Fruit fly (Drosophila melanogaster) whole organism, embryonic: ENCODE measurements around the gene tral.
A peak's percentile ranks its signal among the peaks of the same experiment; 100 is the strongest.

Source experiments
- ATbp ChIP-seq: fragments of 200-800 bp; sonication (Bioruptor generic); optimal IDR thresholded peaks from 2 replicates; lab custom pipeline; 2017; ENCODE audit warnings: missing biosample characterization, mild to moderate bottlenecking, missing genetic modification characterization, missing genetic modification reagents
- Abd-B ChIP-seq: fragments of 200-800 bp; sonication (Bioruptor generic); optimal IDR thresholded peaks from 2 replicates; lab custom pipeline; 2018; ENCODE audit warnings: missing biosample characterization, mild to moderate bottlenecking, missing genetic modification characterization, moderate library complexity
- CG11247 ChIP-seq: fragments of 200-800 bp; sonication (Bioruptor generic); IDR thresholded peaks from 2 replicates; pipeline ENCODE4 v1.3.6; 2022; ENCODE audit warnings: missing biosample characterization, missing genetic modification characterization
- CG11456 ChIP-seq: fragments of 200-800 bp; sonication (Bioruptor generic); IDR thresholded peaks from 3 replicates; pipeline ENCODE4 v1.3.6; 2022; ENCODE audit warnings: missing biosample characterization, missing genetic modification characterization
- CG12299 ChIP-seq: fragments of 200-800 bp; sonication (Bioruptor generic); optimal IDR thresholded peaks from 2 replicates; lab custom pipeline; 2018; ENCODE audit warnings: missing biosample characterization, mild to moderate bottlenecking, missing genetic modification characterization
- CG12769 ChIP-seq: fragments of 200-800 bp; sonication (Bioruptor generic); optimal IDR thresholded peaks from 2 replicates; lab custom pipeline; 2019; ENCODE audit warnings: missing biosample characterization, mild to moderate bottlenecking, missing genetic modification characterization, moderate library complexity
- CG13296 ChIP-seq: fragments of 200-800 bp; sonication (Bioruptor generic); optimal IDR thresholded peaks from 3 replicates; lab custom pipeline; 2018; ENCODE audit warnings: missing biosample characterization, mild to moderate bottlenecking, missing genetic modification characterization
- CG16813 ChIP-seq: fragments of 200-800 bp; sonication (Bioruptor generic); IDR thresholded peaks from 3 replicates; pipeline ENCODE4 v1.3.6; 2022; ENCODE audit warnings: missing biosample characterization, missing genetic modification characterization; ENCODE audit not compliant: partially characterized antibody
- CG18011 ChIP-seq: fragments of 200-800 bp; sonication (Bioruptor generic); optimal IDR thresholded peaks from 2 replicates; lab custom pipeline; 2017; ENCODE audit warnings: missing biosample characterization, missing genetic modification characterization, mild to moderate bottlenecking, moderate library complexity, missing genotype
- CG1832 ChIP-seq: fragments of 200-800 bp; sonication (Bioruptor generic); optimal IDR thresholded peaks from 2 replicates; lab custom pipeline; 2017; ENCODE audit warnings: missing biosample characterization, mild to moderate bottlenecking, missing genetic modification characterization, inconsistent platforms
- CG2199 ChIP-seq: fragments of 200-800 bp; sonication (Bioruptor generic); IDR thresholded peaks from 3 replicates; pipeline ENCODE4 v1.3.6; 2022; ENCODE audit warnings: missing biosample characterization, missing genetic modification characterization
- CG3065 ChIP-seq: fragments of 200-800 bp; sonication (Bioruptor generic); optimal IDR thresholded peaks from 2 replicates; lab custom pipeline; 2016; ENCODE audit warnings: missing biosample characterization, missing genetic modification characterization
- CG31388 ChIP-seq: fragments of 200-800 bp; sonication (Bioruptor generic); optimal IDR thresholded peaks from 2 replicates; lab custom pipeline; 2016; ENCODE audit warnings: missing biosample characterization, missing genetic modification characterization
- CG34224 ChIP-seq: fragments of 200-800 bp; sonication (Bioruptor generic); IDR thresholded peaks from 3 replicates; pipeline ENCODE4 v1.3.6; 2022; ENCODE audit warnings: missing biosample characterization, missing genetic modification characterization; ENCODE audit not compliant: partially characterized antibody
- CG4360 ChIP-seq: fragments of 200-800 bp; sonication (Bioruptor generic); IDR thresholded peaks from 2 replicates; pipeline ENCODE4 v1.3.6; 2022; ENCODE audit warnings: missing biosample characterization, missing genetic modification characterization
- CG9727 ChIP-seq: fragments of 200-800 bp; sonication (Bioruptor generic); optimal IDR thresholded peaks from 3 replicates; lab custom pipeline; 2017; ENCODE audit warnings: missing biosample characterization, mild to moderate bottlenecking, missing genetic modification characterization
- Drgx ChIP-seq: fragments of 200-800 bp; sonication (Bioruptor generic); IDR thresholded peaks from 2 replicates; pipeline ENCODE4 v1.3.6; 2022; ENCODE audit warnings: missing biosample characterization, missing genetic modification characterization
- E2f2 ChIP-seq: fragments of 200-800 bp; sonication (Bioruptor generic); IDR thresholded peaks from 2 replicates; pipeline ENCODE4 v1.3.6; 2022; ENCODE audit warnings: missing biosample characterization, missing genetic modification characterization
- Ets65A ChIP-seq: fragments of 200-800 bp; sonication (Bioruptor generic); peaks from one replicate; lab custom pipeline; 2016; ENCODE audit warnings: missing biosample characterization, missing genetic modification characterization
- HLHmδ ChIP-seq: fragments of 200-800 bp; sonication (Bioruptor generic); optimal IDR thresholded peaks from 2 replicates; lab custom pipeline; 2018; ENCODE audit warnings: missing biosample characterization, mild to moderate bottlenecking, missing genetic modification characterization, moderate library complexity
- Hr39 ChIP-seq: fragments of >200 bp; optimal IDR thresholded peaks from 2 replicates; lab custom pipeline; 2017
- Hr51 ChIP-seq, 2 experiments: fragments of 200-800 bp; sonication (Bioruptor generic); optimal IDR thresholded peaks; 2 replicates in 1 of 2; 3 replicates in 1 of 2; lab custom pipeline; 2016 to 2018; ENCODE audit warnings: missing biosample characterization in 2 of 2, missing genetic modification characterization in 2 of 2, mild to moderate bottlenecking in 1 of 2, moderate library complexity in 1 of 2
- Jarid2 ChIP-seq: fragments of 200-800 bp; sonication (Bioruptor generic); optimal IDR thresholded peaks from 3 replicates; lab custom pipeline; 2017; ENCODE audit warnings: mild to moderate bottlenecking, missing biosample characterization, missing genetic modification reagents, missing genetic modification characterization
- Pdp1 ChIP-seq, 2 experiments: fragments of 200-800 bp; sonication (Bioruptor generic); optimal IDR thresholded peaks; 3 replicates each; lab custom pipeline; 2016; ENCODE audit warnings: missing biosample characterization in 2 of 2, missing genetic modification characterization in 2 of 2, mild to moderate bottlenecking in 1 of 2, moderate library complexity in 1 of 2
- Sox102F ChIP-seq: fragments of 200-800 bp; sonication (Bioruptor generic); optimal IDR thresholded peaks from 2 replicates; lab custom pipeline; 2018; ENCODE audit warnings: missing biosample characterization, mild to moderate bottlenecking, missing genetic modification characterization, moderate library complexity
- Trl ChIP-seq, 3 experiments: fragments of >200 bp in 2 of 3; fragments of 200-800 bp in 1 of 3; sonication (Bioruptor generic) in 1 of 3; optimal IDR thresholded peaks; 2 replicates in 1 of 3; 3 replicates in 2 of 3; lab custom pipeline; 2016 to 2017; ENCODE audit warnings: missing biosample characterization in 1 of 3, missing genetic modification characterization in 1 of 3
- al ChIP-seq: fragments of 200-800 bp; sonication (Bioruptor generic); IDR thresholded peaks from 2 replicates; pipeline ENCODE4 v1.3.6; 2022; ENCODE audit warnings: missing biosample characterization, missing genetic modification characterization
- ara ChIP-seq: fragments of 200-800 bp; sonication (Bioruptor generic); IDR thresholded peaks from 2 replicates; pipeline ENCODE4 v1.3.6; 2022; ENCODE audit warnings: missing biosample characterization, missing genetic modification characterization
- bigmax ChIP-seq: fragments of 200-800 bp; sonication (Bioruptor generic); optimal IDR thresholded peaks from 2 replicates; lab custom pipeline; 2018; ENCODE audit warnings: missing biosample characterization, mild to moderate bottlenecking, missing genetic modification characterization
- bsh ChIP-seq, 2 experiments: fragments of 200-800 bp; sonication (Bioruptor generic); optimal IDR thresholded peaks; 2 replicates each; lab custom pipeline; 2017 to 2018; ENCODE audit warnings: mild to moderate bottlenecking in 2 of 2, missing biosample characterization in 2 of 2, missing genetic modification characterization in 2 of 2, moderate library complexity in 1 of 2
- cad ChIP-seq: fragments of >200 bp; optimal IDR thresholded peaks from 2 replicates; lab custom pipeline; 2017; ENCODE audit warnings: missing biosample characterization, missing genetic modification characterization
- cg ChIP-seq: fragments of 200-800 bp; sonication (Bioruptor generic); optimal IDR thresholded peaks from 3 replicates; lab custom pipeline; 2019; ENCODE audit warnings: missing biosample characterization, mild to moderate bottlenecking, missing genetic modification characterization, moderate library complexity
- chinmo ChIP-seq: fragments of 200-800 bp; sonication (Bioruptor generic); IDR thresholded peaks from 4 replicates; pipeline ENCODE4 v1.3.6; 2022; ENCODE audit warnings: missing biosample characterization, missing genetic modification characterization; ENCODE audit not compliant: partially characterized antibody
- h ChIP-seq: fragments of >200 bp; optimal IDR thresholded peaks from 2 replicates; lab custom pipeline; 2017
- hbn ChIP-seq: fragments of 200-800 bp; sonication (Bioruptor generic); IDR thresholded peaks from 2 replicates; pipeline ENCODE4 v1.3.6; 2022; ENCODE audit warnings: missing biosample characterization, missing genetic modification characterization; ENCODE audit not compliant: partially characterized antibody
- klu ChIP-seq: fragments of 200-800 bp; sonication (Bioruptor generic); IDR thresholded peaks from 2 replicates; pipeline ENCODE4 v1.3.6; 2022; ENCODE audit warnings: missing biosample characterization, missing genetic modification characterization
- knrl ChIP-seq: fragments of 200-800 bp; sonication (Bioruptor generic); IDR thresholded peaks from 3 replicates; pipeline ENCODE4 v1.3.6; 2022; ENCODE audit warnings: missing biosample characterization, missing genetic modification characterization; ENCODE audit not compliant: partially characterized antibody
- nom ChIP-seq: fragments of 200-800 bp; sonication (Bioruptor generic); optimal IDR thresholded peaks from 2 replicates; lab custom pipeline; 2017; ENCODE audit warnings: missing biosample characterization, missing genetic modification characterization, mild to moderate bottlenecking, moderate library complexity, missing genetic modification reagents
- p53 ChIP-seq: fragments of 200-800 bp; sonication (Bioruptor generic); optimal IDR thresholded peaks from 2 replicates; lab custom pipeline; 2016; ENCODE audit warnings: missing biosample characterization, missing genetic modification characterization
- pb ChIP-seq: fragments of 200-800 bp; sonication (Bioruptor generic); optimal IDR thresholded peaks from 3 replicates; lab custom pipeline; 2016; ENCODE audit warnings: missing biosample characterization, missing genetic modification characterization
- sens ChIP-seq: fragments of 200-800 bp; sonication (Bioruptor generic); peaks from one replicate; lab custom pipeline; 2016; ENCODE audit warnings: missing biosample characterization, missing genetic modification characterization
- slp2 ChIP-seq: fragments of 200-800 bp; sonication (Bioruptor generic); optimal IDR thresholded peaks from 2 replicates; lab custom pipeline; 2016; ENCODE audit warnings: missing biosample characterization, missing genetic modification characterization
- ssp ChIP-seq: fragments of 200-800 bp; sonication (Bioruptor generic); IDR thresholded peaks from 2 replicates; pipeline ENCODE4 v1.3.6; 2022; ENCODE audit warnings: missing biosample characterization, missing genetic modification characterization
- stc ChIP-seq: fragments of 200-800 bp; sonication (Bioruptor generic); IDR thresholded peaks from 2 replicates; pipeline ENCODE4 v1.3.6; 2022; ENCODE audit warnings: missing biosample characterization, missing genetic modification characterization
- vvl ChIP-seq: fragments of 200-800 bp; sonication (Bioruptor generic); IDR thresholded peaks from 2 replicates; pipeline ENCODE4 v1.3.6; 2022; ENCODE audit warnings: missing biosample characterization, missing genetic modification characterization
- zen ChIP-seq: fragments of 200-800 bp; sonication (Bioruptor generic); optimal IDR thresholded peaks from 3 replicates; lab custom pipeline; 2018; ENCODE audit warnings: missing biosample characterization, mild to moderate bottlenecking, missing genetic modification characterization, moderate library complexity

Gene tral

DNA sequence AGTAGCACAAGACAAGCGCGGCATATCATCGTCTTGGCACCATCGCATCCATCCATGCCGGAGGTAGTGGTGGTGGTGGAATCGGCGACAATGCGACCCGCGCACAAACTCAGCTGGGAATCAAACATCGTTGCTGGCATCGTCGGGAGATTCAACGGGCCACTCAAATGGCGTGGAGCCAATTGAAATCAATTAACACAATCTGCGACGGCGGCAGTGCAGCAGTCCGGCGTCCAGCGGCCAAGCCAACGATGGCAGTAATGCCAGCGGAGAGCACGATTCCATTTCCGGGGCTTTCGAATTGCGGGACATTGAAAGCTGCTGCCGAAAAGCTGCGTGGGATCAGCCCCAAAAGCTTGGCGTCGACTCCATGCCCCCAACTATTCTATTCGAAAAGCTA lies 7.3 kb upstream of the tral start, which contains the start of gene CG10654 (continued):
- TF ChIP-seq E2f2 (GFP tag; lab: Robert Waterston, UW) (peak; percentile 10; the same call in 1 of the 2 replicates), CG13296 (peak; percentile 15), stc (GFP tag; lab: Robert Waterston, UW) (no peak), ssp (GFP tag; lab: Robert Waterston, UW) (no peak), pb (GFP tag; lab: Kevin White, UChicago) (peak; percentile 9)

DNA sequence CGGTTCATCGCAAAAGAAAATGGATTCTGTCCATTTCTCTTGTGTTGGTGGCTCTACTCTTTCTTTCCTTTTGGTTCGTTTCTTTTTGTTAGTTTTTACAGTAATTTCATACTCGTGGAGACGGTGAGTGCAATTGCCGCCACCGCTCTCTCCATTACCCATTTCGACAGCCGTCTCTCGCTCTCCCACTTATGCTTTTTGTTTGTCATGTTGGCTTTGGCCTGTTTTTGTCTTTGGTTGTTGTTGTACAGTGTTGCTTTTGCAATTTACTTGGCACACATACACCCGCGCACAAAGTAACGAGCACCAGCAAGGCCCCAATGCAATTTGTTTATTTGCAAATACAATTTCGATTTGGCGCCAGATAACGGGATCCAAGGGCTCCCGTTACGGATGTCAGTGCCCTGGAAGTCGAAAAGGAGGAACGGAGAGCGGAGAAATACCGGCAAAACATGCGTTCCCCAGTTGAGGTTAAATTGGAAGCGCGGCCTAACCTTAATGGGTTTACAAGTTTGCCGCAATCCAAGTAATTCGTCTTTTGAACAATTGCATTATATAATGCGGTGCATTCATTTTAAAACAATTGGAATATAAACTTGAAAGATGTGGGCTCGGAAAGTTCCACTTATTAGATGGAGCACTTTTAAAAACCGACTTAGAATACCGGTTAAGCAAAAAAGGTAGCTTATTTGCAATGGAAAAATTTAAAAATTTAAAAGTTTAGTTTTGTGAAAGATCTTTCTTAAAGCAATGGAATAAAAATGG lies 1.0 kb downstream of the tral start:
- TF ChIP-seq CG18011 (GFP tag; lab: Kevin White, UChicago): no peak
- no peak for TF ChIP-seq Abd-B (GFP tag; lab: Kevin White, UChicago)
- 0 out of 3 replicates have a peak, but pooled peaks have one; percentile 14 for TF ChIP-seq CG34224
- peak; percentile 14 for TF ChIP-seq cg (GFP tag; lab: Kevin White, UChicago)
- TF ChIP-seq cad (GFP tag; lab: Kevin White, UChicago): no peak
- no peak for TF ChIP-seq Jarid2 (GFP tag; lab: Kevin White, UChicago)
- peak; percentile 84 for TF ChIP-seq bigmax (GFP tag; lab: Kevin White, UChicago)
- TF ChIP-seq Drgx (GFP tag; lab: Robert Waterston, UW): peak; percentile 72
- peak; percentile 43 for TF ChIP-seq ATbp (GFP tag; lab: Kevin White, UChicago)
- no peak for TF ChIP-seq CG1832
- peak; percentile 69 to 73 for TF ChIP-seq Trl (optimal IDR thresholded peaks at IDR 0.05; lab: Kevin White, UChicago)
- TF ChIP-seq Trl (GFP tag; optimal IDR thresholded peaks at IDR 0.05; lab: Kevin White, UChicago): no peak
- TF ChIP-seq chinmo: 0 out of 4 replicates have a peak, but pooled peaks have one; percentile 35
- TF ChIP-seq CG31388 (GFP tag; lab: Kevin White, UChicago): no peak
- no peak for TF ChIP-seq CG16813
- TF ChIP-seq CG12299: no peak
- no peak for TF ChIP-seq CG9727 (GFP tag; lab: Kevin White, UChicago)
- peak; percentile 68 for TF ChIP-seq CG4360 (GFP tag; lab: Robert Waterston, UW)
- TF ChIP-seq zen: no peak
- peak in 1 of 2 experiments; percentile 89 for TF ChIP-seq bsh (GFP tag; optimal IDR thresholded peaks at IDR 0.05; lab: Kevin White, UChicago)
- TF ChIP-seq nom (GFP tag; lab: Kevin White, UChicago): peak; percentile 95
- 0 out of 3 replicates have a peak, but pooled peaks have one; percentile 7 for TF ChIP-seq CG2199
- TF ChIP-seq Pdp1 (GFP tag; optimal IDR thresholded peaks at IDR 0.05; lab: Kevin White, UChicago): peak in 1 of 2 experiments; percentile 85
- TF ChIP-seq h (lab: Kevin White, UChicago): no peak
- no peak for TF ChIP-seq vvl (GFP tag; lab: Robert Waterston, UW)
- TF ChIP-seq CG12769 (tag; lab: Kevin White, UChicago): peak; percentile 24
- TF ChIP-seq hbn: peak; percentile 15; the same call in 1 of the 2 replicates
- no peak for TF ChIP-seq ara (GFP tag; lab: Robert Waterston, UW)
- no peak for TF ChIP-seq knrl (GFP tag; lab: Robert Waterston, UW)
- TF ChIP-seq, all 482 proteins: peak for 14

DNA sequence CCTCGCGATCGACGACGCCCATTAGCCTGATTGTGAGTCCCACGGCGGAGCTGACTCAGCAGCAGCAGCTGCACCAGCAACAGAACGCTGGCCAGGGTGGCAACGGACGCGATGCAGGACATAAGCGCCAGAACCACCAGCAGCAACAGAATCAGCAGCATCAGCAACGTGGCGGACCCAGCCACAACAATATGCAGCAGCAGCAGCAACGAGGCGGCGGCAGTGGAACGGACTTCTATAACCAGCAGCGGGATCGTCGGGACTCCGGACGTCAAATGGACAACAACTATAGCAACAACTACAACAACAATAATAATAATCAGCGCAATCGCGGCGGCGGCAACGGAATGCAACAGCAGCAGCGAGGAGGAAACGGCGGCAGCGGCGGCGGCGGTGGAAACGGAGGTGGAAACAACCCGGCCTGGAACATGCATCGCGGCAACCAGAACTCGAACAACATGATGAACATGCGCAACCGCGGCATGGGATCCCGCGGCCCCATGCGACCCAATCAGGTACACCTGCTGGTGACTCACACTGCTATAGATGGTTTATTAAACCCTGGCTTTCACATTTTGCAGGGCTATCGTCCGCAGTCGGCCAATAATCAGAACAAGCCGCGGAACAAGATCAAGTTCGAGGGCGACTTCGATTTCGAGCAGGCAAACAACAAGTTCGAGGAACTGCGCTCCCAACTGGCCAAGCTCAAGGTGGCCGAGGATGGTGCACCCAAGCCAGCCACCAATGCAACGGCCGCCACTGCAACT lies 2.8 kb downstream of the tral start:
- no peak for TF ChIP-seq Sox102F (GFP tag; lab: Kevin White, UChicago)
- TF ChIP-seq klu (GFP tag; lab: Robert Waterston, UW): no peak
- TF ChIP-seq Trl (optimal IDR thresholded peaks at IDR 0.05; lab: Kevin White, UChicago): no peak
- TF ChIP-seq Trl (GFP tag; optimal IDR thresholded peaks at IDR 0.05; lab: Kevin White, UChicago): no peak
- TF ChIP-seq HLHmδ (GFP tag; lab: Kevin White, UChicago): no peak
- no peak for TF ChIP-seq CG3065
- TF ChIP-seq sens (GFP tag; lab: Kevin White, UChicago): peak; percentile 21
- 0 out of 2 replicates have a peak, but pooled peaks have one; percentile 12 for TF ChIP-seq al (GFP tag; lab: Robert Waterston, UW)
- no peak for TF ChIP-seq CG11247 (GFP tag; lab: Robert Waterston, UW)
- peak; percentile 64 for TF ChIP-seq Ets65A (GFP tag; lab: Kevin White, UChicago)
- TF ChIP-seq Hr39 (lab: Kevin White, UChicago): no peak
- TF ChIP-seq Hr51 (GFP tag; optimal IDR thresholded peaks at IDR 0.05; lab: Kevin White, UChicago): peak in 1 of 2 experiments; percentile 12
- no peak for TF ChIP-seq p53 (GFP tag; lab: Kevin White, UChicago)
- no peak for TF ChIP-seq slp2 (GFP tag; lab: Kevin White, UChicago)
- TF ChIP-seq CG11456 (GFP tag; lab: Robert Waterston, UW): 0 out of 3 replicates have a peak, but pooled peaks have one; percentile 58
